Fruit fly (Drosophila melanogaster) whole organism, embryonic: Measurements from ENCODE around the gene Pa1.

Source experiments
- Atf-2 ChIP-seq: fragments of 200-800 bp; sonication (Bioruptor generic); optimal IDR thresholded peaks from 2 replicates; lab custom pipeline; 2016; ENCODE audit warnings: missing biosample characterization, missing genetic modification characterization
- CG10565 ChIP-seq: fragments of 200-800 bp; sonication (Bioruptor generic); optimal IDR thresholded peaks from 3 replicates; lab custom pipeline; 2016; ENCODE audit warnings: missing biosample characterization, mild to moderate bottlenecking, missing genetic modification characterization
- CG11085 ChIP-seq: fragments of 200-800 bp; sonication (Bioruptor generic); IDR thresholded peaks from 2 replicates; pipeline ENCODE4 v1.3.6; 2022; ENCODE audit warnings: missing biosample characterization, missing genetic modification characterization
- CG11560 ChIP-seq: fragments of 200-800 bp; sonication (Bioruptor generic); IDR thresholded peaks from 3 replicates; pipeline ENCODE4 v1.3.6; 2022; ENCODE audit warnings: missing biosample characterization, missing genetic modification characterization
- CG12769 ChIP-seq: fragments of 200-800 bp; sonication (Bioruptor generic); optimal IDR thresholded peaks from 2 replicates; lab custom pipeline; 2019; ENCODE audit warnings: missing biosample characterization, mild to moderate bottlenecking, missing genetic modification characterization, moderate library complexity
- CG14710 ChIP-seq: fragments of 200-800 bp; sonication (Bioruptor generic); optimal IDR thresholded peaks from 3 replicates; lab custom pipeline; 2019; ENCODE audit warnings: missing biosample characterization, mild to moderate bottlenecking, missing genetic modification characterization, moderate library complexity
- CG15073 ChIP-seq: fragments of 200-800 bp; sonication (Bioruptor generic); optimal IDR thresholded peaks from 2 replicates; lab custom pipeline; 2016; ENCODE audit warnings: missing biosample characterization, missing genetic modification characterization
- CG17912 ChIP-seq: fragments of 200-800 bp; sonication (Bioruptor generic); optimal IDR thresholded peaks from 2 replicates; lab custom pipeline; 2018; ENCODE audit warnings: missing biosample characterization, mild to moderate bottlenecking, missing genetic modification characterization
- CG32767 ChIP-seq: fragments of 200-800 bp; sonication (Bioruptor generic); IDR thresholded peaks from 2 replicates; pipeline ENCODE4 v1.3.6; 2022; ENCODE audit warnings: missing biosample characterization, missing genetic modification characterization
- CG33557 ChIP-seq: fragments of 200-800 bp; sonication (Bioruptor generic); optimal IDR thresholded peaks from 2 replicates; lab custom pipeline; 2019; ENCODE audit warnings: missing biosample characterization, mild to moderate bottlenecking, missing genetic modification characterization, moderate library complexity
- CG34376 ChIP-seq: fragments of 200-800 bp; sonication (Bioruptor generic); optimal IDR thresholded peaks from 2 replicates; lab custom pipeline; 2018; ENCODE audit warnings: missing biosample characterization, mild to moderate bottlenecking, missing genetic modification characterization
- CG5245 ChIP-seq: fragments of 200-800 bp; sonication (Bioruptor generic); optimal IDR thresholded peaks from 3 replicates; lab custom pipeline; 2016; ENCODE audit warnings: missing biosample characterization, missing genetic modification characterization
- CG5953 ChIP-seq: fragments of 200-800 bp; sonication (Bioruptor generic); IDR thresholded peaks from 2 replicates; pipeline ENCODE4 v1.3.6; 2022; ENCODE audit warnings: missing biosample characterization, missing genetic modification characterization
- CG6854 ChIP-seq: fragments of 200-800 bp; sonication (Bioruptor generic); optimal IDR thresholded peaks from 3 replicates; lab custom pipeline; 2017; ENCODE audit warnings: missing biosample characterization, mild to moderate bottlenecking, missing genetic modification characterization
- CG7271 ChIP-seq: fragments of 200-800 bp; sonication (Bioruptor generic); optimal IDR thresholded peaks from 2 replicates; lab custom pipeline; 2018; ENCODE audit warnings: missing biosample characterization, mild to moderate bottlenecking, missing genetic modification characterization, moderate library complexity
- CG8924 ChIP-seq: fragments of 200-800 bp; optimal IDR thresholded peaks from 3 replicates; lab custom pipeline; 2019; ENCODE audit warnings: missing biosample characterization, mild to moderate bottlenecking, missing genetic modification characterization, moderate library complexity
- CG9797 ChIP-seq: fragments of 200-800 bp; sonication (Bioruptor generic); optimal IDR thresholded peaks from 3 replicates; lab custom pipeline; 2018; ENCODE audit warnings: missing biosample characterization, mild to moderate bottlenecking, missing genetic modification characterization
- CTCF ChIP-seq: fragments of 200-800 bp; sonication (Bioruptor generic); optimal IDR thresholded peaks from 2 replicates; lab custom pipeline; 2017; ENCODE audit warnings: missing biosample characterization, mild to moderate bottlenecking, missing genetic modification characterization, moderate library complexity
- CoRest ChIP-seq: fragments of 200-800 bp; sonication (Bioruptor generic); optimal IDR thresholded peaks from 3 replicates; lab custom pipeline; 2018; ENCODE audit warnings: missing biosample characterization, mild to moderate bottlenecking, missing genetic modification characterization, moderate library complexity
- Hey ChIP-seq: fragments of 200-800 bp; sonication (Bioruptor generic); optimal IDR thresholded peaks from 3 replicates; lab custom pipeline; 2018; ENCODE audit warnings: missing biosample characterization, mild to moderate bottlenecking, missing genetic modification characterization
- Hr78 ChIP-seq, 2 experiments: fragments of 200-800 bp in 1 of 2; fragments of >200 bp in 1 of 2; sonication (Bioruptor generic) in 1 of 2; optimal IDR thresholded peaks; 2 replicates each; lab custom pipeline; 2017 to 2019; ENCODE audit warnings: missing biosample characterization in 2 of 2, missing genetic modification characterization in 2 of 2, mild to moderate bottlenecking in 1 of 2, moderate library complexity in 1 of 2
- MBD-R2 ChIP-seq: fragments of 200-800 bp; sonication (Bioruptor generic); IDR thresholded peaks from 2 replicates; pipeline ENCODE4 v1.3.6; 2022; ENCODE audit warnings: missing biosample characterization, missing genetic modification characterization
- Mad ChIP-seq: fragments of 200-800 bp; sonication (Bioruptor generic); optimal IDR thresholded peaks from 2 replicates; lab custom pipeline; 2016; ENCODE audit warnings: missing biosample characterization, missing genetic modification characterization
- Med ChIP-seq: fragments of 200-800 bp; sonication (Bioruptor generic); peaks from one replicate; lab custom pipeline; 2016; ENCODE audit warnings: missing biosample characterization, missing genetic modification characterization, mild to moderate bottlenecking, inconsistent platforms, moderate library complexity
- Rx ChIP-seq: fragments of 200-800 bp; sonication (Bioruptor generic); IDR thresholded peaks from 2 replicates; pipeline ENCODE4 v1.3.6; 2022; ENCODE audit warnings: missing biosample characterization, missing genetic modification characterization
- Ssrp ChIP-seq: fragments of 200-800 bp; sonication (Bioruptor generic); optimal IDR thresholded peaks from 2 replicates; lab custom pipeline; 2018; ENCODE audit warnings: missing biosample characterization, mild to moderate bottlenecking, missing genetic modification characterization, moderate library complexity
- amos ChIP-seq: fragments of 200-800 bp; sonication (Bioruptor generic); IDR thresholded peaks from 2 replicates; pipeline ENCODE4 v1.3.6; 2022; ENCODE audit warnings: missing biosample characterization, missing genetic modification characterization; ENCODE audit not compliant: partially characterized antibody
- bab2 ChIP-seq: fragments of 200-800 bp; sonication (Bioruptor generic); optimal IDR thresholded peaks from 2 replicates; lab custom pipeline; 2016; ENCODE audit warnings: missing biosample characterization, missing genetic modification characterization
- br ChIP-seq: fragments of >200 bp; optimal IDR thresholded peaks from 2 replicates; lab custom pipeline; 2017
- bsh ChIP-seq, 2 experiments: fragments of 200-800 bp; sonication (Bioruptor generic); optimal IDR thresholded peaks; 2 replicates each; lab custom pipeline; 2017 to 2018; ENCODE audit warnings: mild to moderate bottlenecking in 2 of 2, missing biosample characterization in 2 of 2, missing genetic modification characterization in 2 of 2, moderate library complexity in 1 of 2
- fu2 ChIP-seq: fragments of 200-800 bp; sonication (Bioruptor generic); optimal IDR thresholded peaks from 2 replicates; lab custom pipeline; 2016; ENCODE audit warnings: missing biosample characterization, missing genetic modification characterization
- gfzf ChIP-seq: fragments of 200-800 bp; sonication (Bioruptor generic); optimal IDR thresholded peaks from 2 replicates; lab custom pipeline; 2016; ENCODE audit warnings: missing biosample characterization, mild to moderate bottlenecking, missing genetic modification characterization, moderate library complexity
- gro ChIP-seq: fragments of 200-800 bp; sonication (Bioruptor generic); optimal IDR thresholded peaks from 2 replicates; lab custom pipeline; 2016; ENCODE audit warnings: missing biosample characterization, missing genetic modification characterization
- inv ChIP-seq: fragments of 200-800 bp; sonication (Bioruptor generic); IDR thresholded peaks from 2 replicates; pipeline ENCODE4 v1.3.6; 2022; ENCODE audit warnings: missing biosample characterization, missing genetic modification characterization; ENCODE audit not compliant: partially characterized antibody
- lmd ChIP-seq: fragments of 200-800 bp; sonication (Bioruptor generic); IDR thresholded peaks from 2 replicates; pipeline ENCODE4 v1.3.6; 2022; ENCODE audit warnings: missing biosample characterization, missing genetic modification characterization
- luna ChIP-seq: fragments of 200-800 bp; sonication (Bioruptor generic); optimal IDR thresholded peaks from 2 replicates; lab custom pipeline; 2016; ENCODE audit warnings: missing biosample characterization, missing genetic modification characterization
- nmo ChIP-seq: fragments of 200-800 bp; sonication (Bioruptor generic); optimal IDR thresholded peaks from 2 replicates; lab custom pipeline; 2018; ENCODE audit warnings: missing biosample characterization, mild to moderate bottlenecking, missing genetic modification characterization, moderate library complexity
- otp ChIP-seq: fragments of 200-800 bp; sonication (Bioruptor generic); IDR thresholded peaks from 3 replicates; pipeline ENCODE4, ENCODE4 v1.3.6; 2022; ENCODE audit warnings: missing biosample characterization, missing genetic modification characterization
- pfk ChIP-seq: fragments of 200-800 bp; sonication (Bioruptor generic); optimal IDR thresholded peaks from 2 replicates; lab custom pipeline; 2018; ENCODE audit warnings: missing biosample characterization, mild to moderate bottlenecking, missing genetic modification characterization, moderate library complexity
- prd ChIP-seq, 3 experiments: fragments of >200 bp in 2 of 3; fragments of 200-800 bp in 1 of 3; sonication (Bioruptor generic) in 1 of 3; optimal IDR thresholded peaks in 2 of 3; IDR thresholded peaks in 1 of 3; 2 replicates in 2 of 3; 3 replicates in 1 of 3; pipeline versions ENCODE4 v1.3.6 to Lab custom; 2017 to 2022; ENCODE audit warnings: missing biosample characterization in 1 of 3, missing genetic modification characterization in 1 of 3
- psq ChIP-seq: fragments of 200-800 bp; sonication (Bioruptor generic); optimal IDR thresholded peaks from 2 replicates; lab custom pipeline; 2017; ENCODE audit warnings: missing biosample characterization, missing genetic modification characterization
- sens ChIP-seq: fragments of 200-800 bp; sonication (Bioruptor generic); peaks from one replicate; lab custom pipeline; 2016; ENCODE audit warnings: missing biosample characterization, missing genetic modification characterization
- stwl ChIP-seq: fragments of 200-800 bp; sonication (Bioruptor generic); optimal IDR thresholded peaks from 3 replicates; lab custom pipeline; 2018; ENCODE audit warnings: missing biosample characterization, mild to moderate bottlenecking, missing genetic modification characterization, moderate library complexity
- unpg ChIP-seq: fragments of 200-800 bp; sonication (Bioruptor generic); optimal IDR thresholded peaks from 3 replicates; lab custom pipeline; 2018; ENCODE audit warnings: missing biosample characterization, mild to moderate bottlenecking, missing genetic modification characterization, moderate library complexity
- z ChIP-seq: fragments of 200-800 bp; sonication (Bioruptor generic); IDR thresholded peaks from 3 replicates; pipeline ENCODE4 v1.3.6; 2022; ENCODE audit warnings: missing biosample characterization, missing genetic modification characterization
- zfh1 ChIP-seq: fragments of 200-800 bp; sonication (Bioruptor generic); IDR thresholded peaks from 3 replicates; pipeline ENCODE4 v1.3.6; 2022; ENCODE audit warnings: missing biosample characterization, missing genetic modification characterization

The Pa1 gene

DNA sequence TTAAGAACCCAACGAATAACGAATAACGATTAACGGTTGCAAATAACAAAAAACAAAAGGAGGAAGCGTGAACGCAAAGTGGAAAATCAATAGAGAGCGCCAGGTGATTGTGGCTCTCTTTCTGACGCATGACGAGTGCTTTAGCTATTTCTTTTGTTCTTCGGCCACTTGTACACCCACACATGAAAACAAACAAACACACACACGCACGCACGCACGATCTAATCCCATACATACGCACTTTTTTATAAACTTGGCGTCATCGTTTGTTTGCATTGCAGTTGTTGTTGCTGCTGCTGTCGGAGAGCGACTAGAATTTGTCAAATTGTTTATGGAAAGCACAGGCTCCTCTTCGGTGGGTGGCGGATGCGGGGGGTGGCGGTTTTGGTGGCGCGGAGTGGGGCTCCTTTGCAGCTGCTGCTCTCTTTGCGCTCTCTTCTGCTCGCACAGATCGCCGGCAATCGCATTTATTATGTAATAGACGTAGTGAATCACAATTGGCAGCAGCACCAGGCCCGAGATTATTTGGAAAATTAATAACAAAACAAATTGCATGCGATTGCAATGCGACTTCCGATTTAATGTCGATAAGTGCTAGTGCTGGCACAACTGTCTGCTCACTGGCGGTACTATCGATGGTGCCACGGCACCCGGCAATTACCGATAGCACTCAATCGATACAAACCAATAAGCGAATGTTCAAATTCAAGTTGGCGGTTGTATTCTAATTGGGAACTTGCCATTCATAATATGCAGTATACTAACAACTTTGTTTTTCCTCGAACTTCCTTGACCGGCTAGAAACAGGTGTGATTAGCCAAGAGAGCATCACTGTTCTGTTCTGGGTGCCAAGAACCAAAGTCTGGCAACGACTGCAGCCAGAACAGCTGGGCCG is 19.8 kb upstream of the Pa1 start (continued):
- peak in 1 of 2 experiments; percentile 9 for TF ChIP-seq bsh (GFP tag; optimal IDR thresholded peaks at IDR 0.05; lab: Kevin White, UChicago)
- no peak for TF ChIP-seq CG34376 (GFP tag; lab: Kevin White, UChicago)
- no peak for TF ChIP-seq Hr78 (GFP tag; optimal IDR thresholded peaks at IDR 0.05; lab: Kevin White, UChicago)
- peak; percentile 56 for TF ChIP-seq CG9797 (GFP tag; lab: Kevin White, UChicago)
- no peak for TF ChIP-seq CG12769 (tag; lab: Kevin White, UChicago)
- peak; percentile 8 for TF ChIP-seq fu2 (GFP tag; lab: Kevin White, UChicago)
- peak; percentile 10 for TF ChIP-seq Hey (tag; lab: Kevin White, UChicago)
- no peak for TF ChIP-seq CG6854 (GFP tag; lab: Kevin White, UChicago)
- TF ChIP-seq CG17912 (GFP tag; lab: Kevin White, UChicago) = no peak
- TF ChIP-seq nmo (GFP tag; lab: Kevin White, UChicago) = peak; percentile 45
- TF ChIP-seq bab2 (GFP tag; lab: Kevin White, UChicago) = no peak
- TF ChIP-seq stwl (tag; lab: Kevin White, UChicago) = peak; percentile 54
- no peak for TF ChIP-seq luna (GFP tag; lab: Kevin White, UChicago)
- peak; percentile 55; the same call in 1 of the 3 replicates for TF ChIP-seq CG11560
- TF ChIP-seq CG8924 (tag; lab: Kevin White, UChicago) = peak; percentile 81
- TF ChIP-seq CG5953 (GFP tag; lab: Robert Waterston, UW) = no peak
- TF ChIP-seq CG5245 = no peak
- peak; percentile 23 for TF ChIP-seq gro (GFP tag; lab: Kevin White, UChicago)
- peak; percentile 37 for TF ChIP-seq gfzf (GFP tag; lab: Kevin White, UChicago)
- TF ChIP-seq Ssrp (tag; lab: Kevin White, UChicago) = no peak
- TF ChIP-seq pfk (GFP tag; lab: Kevin White, UChicago) = no peak
- no peak for TF ChIP-seq otp (GFP tag; lab: Robert Waterston, UW)
- no peak for TF ChIP-seq psq
- TF ChIP-seq br (lab: Kevin White, UChicago) = no peak
- TF ChIP-seq CG7271 (tag; lab: Kevin White, UChicago) = no peak
- no peak for TF ChIP-seq z
- TF ChIP-seq Atf-2 (GFP tag; lab: Kevin White, UChicago) = peak; percentile 55
- no peak for TF ChIP-seq prd (optimal IDR thresholded peaks at IDR 0.05; lab: Kevin White, UChicago)
- TF ChIP-seq prd (GFP tag; IDR thresholded peaks at IDR 0.05; lab: Robert Waterston, UW) = 0 out of 3 replicates have a peak, but pooled peaks have one; percentile 20
- peak; percentile 76 for TF ChIP-seq CG14710 (tag; lab: Kevin White, UChicago)
- TF ChIP-seq CTCF (GFP tag; lab: Kevin White, UChicago) = no peak
- TF ChIP-seq CG11085 (GFP tag; lab: Robert Waterston, UW) = no peak
- no peak for TF ChIP-seq CG15073 (GFP tag; lab: Kevin White, UChicago)
- TF ChIP-seq inv (GFP tag; lab: Robert Waterston, UW) = peak; percentile 88
- TF ChIP-seq CG32767 = no peak
- TF ChIP-seq CoRest (tag; lab: Kevin White, UChicago) = peak; percentile 62
- no peak for TF ChIP-seq CG33557 (GFP tag; lab: Kevin White, UChicago)
- peak; percentile 85 for TF ChIP-seq Med (GFP tag; lab: Kevin White, UChicago)
- peak; percentile 35; the same call in 1 of the 2 replicates for TF ChIP-seq lmd
- peak; percentile 91 for TF ChIP-seq amos (GFP tag; lab: Robert Waterston, UW)
- TF ChIP-seq Rx = 0 out of 2 replicates have a peak, but pooled peaks have one; percentile 2
- no peak for TF ChIP-seq CG10565 (GFP tag; lab: Kevin White, UChicago)
- peak; percentile 88 for TF ChIP-seq sens (GFP tag; lab: Kevin White, UChicago)
- TF ChIP-seq MBD-R2 (GFP tag; lab: Robert Waterston, UW) = peak; percentile 59
- TF ChIP-seq zfh1 = 0 out of 3 replicates have a peak, but pooled peaks have one; percentile 21
- no peak for TF ChIP-seq Mad
- TF ChIP-seq unpg (GFP tag; lab: Kevin White, UChicago) = peak; percentile 9
